Fruit fly (Drosophila melanogaster) whole organism, embryonic: ENCODE results near the gene vkg.
A peak's percentile ranks its signal among the peaks of the same experiment; 100 is the strongest.

Source experiments
- ATbp ChIP-seq: fragments of 200-800 bp; sonication (Bioruptor generic); optimal IDR thresholded peaks from 2 replicates; lab custom pipeline; 2017; ENCODE audit warnings: missing biosample characterization, mild to moderate bottlenecking, missing genetic modification characterization, missing genetic modification reagents
- CG10274 ChIP-seq: fragments of 200-800 bp; sonication (Bioruptor generic); optimal IDR thresholded peaks from 3 replicates; lab custom pipeline; 2017; ENCODE audit warnings: missing biosample characterization, mild to moderate bottlenecking, missing genetic modification characterization
- CG11695 ChIP-seq: fragments of 200-800 bp; sonication (Bioruptor generic); IDR thresholded peaks from 3 replicates; pipeline ENCODE4 v1.3.6; 2022; ENCODE audit warnings: missing biosample characterization, missing genetic modification characterization
- CG13424 ChIP-seq: fragments of 200-800 bp; sonication (Bioruptor generic); optimal IDR thresholded peaks from 2 replicates; lab custom pipeline; 2019; ENCODE audit warnings: missing biosample characterization, mild to moderate bottlenecking, missing genetic modification characterization, moderate library complexity
- CG14441 ChIP-seq: fragments of 200-800 bp; sonication (Bioruptor generic); IDR thresholded peaks from 2 replicates; pipeline ENCODE4 v1.3.6; 2022; ENCODE audit warnings: missing biosample characterization, missing genetic modification characterization
- CG15269 ChIP-seq: fragments of 200-800 bp; sonication (Bioruptor generic); optimal IDR thresholded peaks from 2 replicates; lab custom pipeline; 2018; ENCODE audit warnings: missing biosample characterization, mild to moderate bottlenecking, missing genetic modification characterization, moderate library complexity
- CG16815 ChIP-seq: fragments of 200-800 bp; sonication (Bioruptor generic); optimal IDR thresholded peaks from 3 replicates; lab custom pipeline; 2017; ENCODE audit warnings: missing biosample characterization, mild to moderate bottlenecking, missing genetic modification characterization
- CG16863 ChIP-seq: fragments of 200-800 bp; sonication (Bioruptor generic); optimal IDR thresholded peaks from 3 replicates; lab custom pipeline; 2016; ENCODE audit warnings: missing biosample characterization, missing genetic modification characterization
- CG17186 ChIP-seq: fragments of 200-800 bp; sonication (Bioruptor generic); optimal IDR thresholded peaks from 3 replicates; lab custom pipeline; 2017; ENCODE audit warnings: missing biosample characterization, missing genetic modification reagents, missing genetic modification characterization
- CG2199 ChIP-seq: fragments of 200-800 bp; sonication (Bioruptor generic); IDR thresholded peaks from 3 replicates; pipeline ENCODE4 v1.3.6; 2022; ENCODE audit warnings: missing biosample characterization, missing genetic modification characterization
- CG2678 ChIP-seq: fragments of 200-800 bp; sonication (Bioruptor generic); optimal IDR thresholded peaks from 3 replicates; lab custom pipeline; 2019; ENCODE audit warnings: missing biosample characterization, mild to moderate bottlenecking, missing genetic modification characterization, moderate library complexity
- CG3281 ChIP-seq: fragments of 200-800 bp; sonication (Bioruptor generic); optimal IDR thresholded peaks from 3 replicates; lab custom pipeline; 2017; ENCODE audit warnings: missing biosample characterization, mild to moderate bottlenecking, missing genetic modification characterization
- CG6765 ChIP-seq: fragments of 200-800 bp; sonication (Bioruptor generic); optimal IDR thresholded peaks from 3 replicates; lab custom pipeline; 2017; ENCODE audit warnings: missing biosample characterization, mild to moderate bottlenecking, missing genetic modification characterization
- CG7745 ChIP-seq: fragments of 200-800 bp; sonication (Bioruptor generic); optimal IDR thresholded peaks from 2 replicates; lab custom pipeline; 2018; ENCODE audit warnings: missing biosample characterization, mild to moderate bottlenecking, missing genetic modification characterization, moderate library complexity
- CG7928 ChIP-seq: fragments of 200-800 bp; sonication (Bioruptor generic); optimal IDR thresholded peaks from 2 replicates; lab custom pipeline; 2017; ENCODE audit warnings: missing biosample characterization, mild to moderate bottlenecking, missing genetic modification characterization
- CG8281 ChIP-seq: fragments of 200-800 bp; sonication (Bioruptor generic); optimal IDR thresholded peaks from 2 replicates; lab custom pipeline; 2018; ENCODE audit warnings: missing biosample characterization, mild to moderate bottlenecking, missing genetic modification characterization, moderate library complexity
- CoRest ChIP-seq: fragments of 200-800 bp; sonication (Bioruptor generic); optimal IDR thresholded peaks from 3 replicates; lab custom pipeline; 2018; ENCODE audit warnings: missing biosample characterization, mild to moderate bottlenecking, missing genetic modification characterization, moderate library complexity
- Deaf1 ChIP-seq: fragments of 200-800 bp; optimal IDR thresholded peaks from 3 replicates; lab custom pipeline; 2019; ENCODE audit warnings: missing biosample characterization, mild to moderate bottlenecking, missing genetic modification characterization, moderate library complexity
- Doc3 ChIP-seq: fragments of 200-800 bp; sonication (Bioruptor generic); IDR thresholded peaks from 3 replicates; pipeline ENCODE4 v1.3.6; 2022; ENCODE audit warnings: missing biosample characterization, missing genetic modification characterization; ENCODE audit not compliant: partially characterized antibody
- E2f2 ChIP-seq: fragments of 200-800 bp; sonication (Bioruptor generic); IDR thresholded peaks from 2 replicates; pipeline ENCODE4 v1.3.6; 2022; ENCODE audit warnings: missing biosample characterization, missing genetic modification characterization
- ERR ChIP-seq: fragments of 200-800 bp; sonication (Bioruptor generic); optimal IDR thresholded peaks from 2 replicates; lab custom pipeline; 2016; ENCODE audit warnings: missing biosample characterization, missing genetic modification characterization
- Hmx ChIP-seq: fragments of 200-800 bp; sonication (Bioruptor generic); optimal IDR thresholded peaks from 2 replicates; lab custom pipeline; 2016; ENCODE audit warnings: missing biosample characterization, missing genetic modification characterization
- Hr78 ChIP-seq, 2 experiments: fragments of 200-800 bp in 1 of 2; fragments of >200 bp in 1 of 2; sonication (Bioruptor generic) in 1 of 2; optimal IDR thresholded peaks; 2 replicates each; lab custom pipeline; 2017 to 2019; ENCODE audit warnings: missing biosample characterization in 2 of 2, missing genetic modification characterization in 2 of 2, mild to moderate bottlenecking in 1 of 2, moderate library complexity in 1 of 2
- Lhr ChIP-seq: fragments of 200-800 bp; sonication (Bioruptor generic); optimal IDR thresholded peaks from 3 replicates; lab custom pipeline; 2017; ENCODE audit warnings: mild to moderate bottlenecking, missing biosample characterization, missing genetic modification reagents, missing genetic modification characterization
- Lim3 ChIP-seq: fragments of 200-800 bp; sonication (Bioruptor generic); IDR thresholded peaks from 2 replicates; pipeline ENCODE4 v1.3.6; 2022; ENCODE audit warnings: missing biosample characterization, missing genetic modification characterization
- NK7.1 ChIP-seq: fragments of 200-800 bp; sonication (Bioruptor generic); optimal IDR thresholded peaks from 3 replicates; lab custom pipeline; 2016; ENCODE audit warnings: missing biosample characterization, missing genetic modification characterization
- Nf-YC ChIP-seq: fragments of 200-800 bp; optimal IDR thresholded peaks from 3 replicates; lab custom pipeline; 2019; ENCODE audit warnings: missing biosample characterization, mild to moderate bottlenecking, missing genetic modification characterization, moderate library complexity
- abd-A ChIP-seq: fragments of 200-800 bp; sonication (Bioruptor generic); optimal IDR thresholded peaks from 3 replicates; lab custom pipeline; 2019; ENCODE audit warnings: missing biosample characterization, mild to moderate bottlenecking, missing genetic modification characterization, moderate library complexity
- bab2 ChIP-seq: fragments of 200-800 bp; sonication (Bioruptor generic); optimal IDR thresholded peaks from 2 replicates; lab custom pipeline; 2016; ENCODE audit warnings: missing biosample characterization, missing genetic modification characterization
- bsh ChIP-seq, 2 experiments: fragments of 200-800 bp; sonication (Bioruptor generic); optimal IDR thresholded peaks; 2 replicates each; lab custom pipeline; 2017 to 2018; ENCODE audit warnings: mild to moderate bottlenecking in 2 of 2, missing biosample characterization in 2 of 2, missing genetic modification characterization in 2 of 2, moderate library complexity in 1 of 2
- cas ChIP-seq: fragments of 200-800 bp; sonication (Bioruptor generic); IDR thresholded peaks from 2 replicates; pipeline ENCODE4 v1.3.6; 2022; ENCODE audit warnings: missing biosample characterization, missing genetic modification characterization
- exex ChIP-seq: fragments of 200-800 bp; sonication (Bioruptor generic); optimal IDR thresholded peaks from 4 replicates; lab custom pipeline; 2018; ENCODE audit warnings: missing biosample characterization, mild to moderate bottlenecking, missing genetic modification characterization, moderate library complexity
- fd102C ChIP-seq: fragments of 200-800 bp; sonication (Bioruptor generic); optimal IDR thresholded peaks from 2 replicates; lab custom pipeline; 2018; ENCODE audit warnings: missing biosample characterization, mild to moderate bottlenecking, missing genetic modification characterization, moderate library complexity
- fd3F ChIP-seq: fragments of 200-800 bp; sonication (Bioruptor generic); optimal IDR thresholded peaks from 2 replicates; lab custom pipeline; 2018; ENCODE audit warnings: missing biosample characterization, mild to moderate bottlenecking, missing genetic modification characterization, moderate library complexity
- gt ChIP-seq: fragments of 200-800 bp; sonication (Bioruptor generic); IDR thresholded peaks from 2 replicates; pipeline ENCODE4 v1.3.6; 2022; ENCODE audit warnings: missing biosample characterization, missing genetic modification characterization
- ham ChIP-seq: fragments of 200-800 bp; sonication (Bioruptor generic); IDR thresholded peaks from 2 replicates; pipeline ENCODE4 v1.3.6; 2022; ENCODE audit warnings: missing biosample characterization, missing genetic modification characterization
- hth ChIP-seq: fragments of >200 bp; optimal IDR thresholded peaks from 2 replicates; lab custom pipeline; 2017; ENCODE audit warnings: inconsistent platforms
- knrl ChIP-seq: fragments of 200-800 bp; sonication (Bioruptor generic); IDR thresholded peaks from 3 replicates; pipeline ENCODE4 v1.3.6; 2022; ENCODE audit warnings: missing biosample characterization, missing genetic modification characterization; ENCODE audit not compliant: partially characterized antibody
- nerfin-2 ChIP-seq: fragments of 200-800 bp; sonication (Bioruptor generic); IDR thresholded peaks from 2 replicates; pipeline ENCODE4 v1.3.6; 2022; ENCODE audit warnings: missing biosample characterization, missing genetic modification characterization; ENCODE audit not compliant: partially characterized antibody
- org-1 ChIP-seq: fragments of 200-800 bp; sonication (Bioruptor generic); optimal IDR thresholded peaks from 2 replicates; lab custom pipeline; 2017; ENCODE audit warnings: missing biosample characterization, missing genetic modification characterization
- pita ChIP-seq: fragments of 200-800 bp; sonication (Bioruptor generic); optimal IDR thresholded peaks from 2 replicates; lab custom pipeline; 2017; ENCODE audit warnings: missing biosample characterization, mild to moderate bottlenecking, missing genetic modification characterization
- prd ChIP-seq, 3 experiments: fragments of >200 bp in 2 of 3; fragments of 200-800 bp in 1 of 3; sonication (Bioruptor generic) in 1 of 3; optimal IDR thresholded peaks in 2 of 3; IDR thresholded peaks in 1 of 3; 2 replicates in 2 of 3; 3 replicates in 1 of 3; pipeline versions ENCODE4 v1.3.6 to Lab custom; 2017 to 2022; ENCODE audit warnings: missing biosample characterization in 1 of 3, missing genetic modification characterization in 1 of 3
- rib ChIP-seq: fragments of 200-800 bp; sonication (Bioruptor generic); IDR thresholded peaks from 2 replicates; pipeline ENCODE4 v1.3.6; 2022; ENCODE audit warnings: missing biosample characterization, missing genetic modification characterization
- run ChIP-seq: fragments of 200-800 bp; sonication (Bioruptor generic); optimal IDR thresholded peaks from 3 replicates; lab custom pipeline; 2018; ENCODE audit warnings: missing biosample characterization, mild to moderate bottlenecking, missing genetic modification characterization
- scrt ChIP-seq: fragments of 200-800 bp; sonication (Bioruptor generic); optimal IDR thresholded peaks from 2 replicates; lab custom pipeline; 2018; ENCODE audit warnings: missing biosample characterization, mild to moderate bottlenecking, missing genetic modification characterization, moderate library complexity
- tin ChIP-seq: fragments of 200-800 bp; sonication (Bioruptor generic); optimal IDR thresholded peaks from 3 replicates; lab custom pipeline; 2016; ENCODE audit warnings: missing biosample characterization, missing genetic modification characterization
- tup ChIP-seq: fragments of 200-800 bp; sonication (Bioruptor generic); optimal IDR thresholded peaks from 2 replicates; lab custom pipeline; 2016; ENCODE audit warnings: missing biosample characterization, mild to moderate bottlenecking, missing genetic modification characterization, moderate library complexity
- usp ChIP-seq: fragments of >200 bp; optimal IDR thresholded peaks from 2 replicates; lab custom pipeline; 2017; ENCODE audit warnings: missing biosample characterization, missing genetic modification characterization

The vkg gene

dm6 chr2L:4999389-5000032 lies 28.5 kb downstream of the vkg start (continued):
- TF ChIP-seq hth (lab: Kevin White, UChicago) (no peak), CG2678 (tag; lab: Kevin White, UChicago) (peak; percentile 77), abd-A (tag; lab: Kevin White, UChicago) (no peak), ham (GFP tag; lab: Robert Waterston, UW) (no peak), exex (tag; lab: Kevin White, UChicago) (peak; percentile 77), CG15269 (tag; lab: Kevin White, UChicago) (peak; percentile 80), Doc3 (no peak), tin (peak; percentile 69), Nf-YC (tag; lab: Kevin White, UChicago) (peak; percentile 1), Hmx (GFP tag; lab: Kevin White, UChicago) (peak; percentile 26), CG11695 (peak; percentile 59; the same call in 2 of the 3 replicates), fd102C (GFP tag; lab: Kevin White, UChicago) (no peak), CG10274 (GFP tag; lab: Kevin White, UChicago) (peak; percentile 28), E2f2 (GFP tag; lab: Robert Waterston, UW) (peak; percentile 19; the same call in 1 of the 2 replicates), CG16863 (GFP tag; lab: Kevin White, UChicago) (peak; percentile 55), CG13424 (tag; lab: Kevin White, UChicago) (peak; percentile 64), CG14441 (GFP tag; lab: Robert Waterston, UW) (peak; percentile 78), bab2 (GFP tag; lab: Kevin White, UChicago) (peak; percentile 50), CG2199 (GFP tag; lab: Robert Waterston, UW) (no peak; the same call in 2 of the 3 replicates), ERR (peak; percentile 12), bsh (GFP tag; optimal IDR thresholded peaks at IDR 0.05; lab: Kevin White, UChicago) (peak; percentile 18 to 74), rib (GFP tag; lab: Robert Waterston, UW) (peak; percentile 56; the same call in 1 of the 2 replicates), CG6765 (peak; percentile 1), CoRest (tag; lab: Kevin White, UChicago) (peak; percentile 75), gt (GFP tag; lab: Robert Waterston, UW) (peak; percentile 50; the same call in 1 of the 2 replicates), CG8281 (tag; lab: Kevin White, UChicago) (peak; percentile 33), NK7.1 (no peak), CG3281 (peak; percentile 72), cas (GFP tag; lab: Robert Waterston, UW) (no peak), run (no peak), knrl (GFP tag; lab: Robert Waterston, UW) (no peak), fd3F (GFP tag; lab: Kevin White, UChicago) (peak; percentile 58), Lhr (GFP tag; lab: Kevin White, UChicago) (peak; percentile 26), CG17186 (no peak), CG7928 (GFP tag; lab: Kevin White, UChicago) (peak; percentile 23), prd (optimal IDR thresholded peaks at IDR 0.05; lab: Kevin White, UChicago) (no peak), prd (GFP tag; IDR thresholded peaks at IDR 0.05; lab: Robert Waterston, UW) (peak; percentile 87), pita (GFP tag; lab: Kevin White, UChicago) (no peak), nerfin-2 (GFP tag; lab: Robert Waterston, UW) (no peak), ATbp (GFP tag; lab: Kevin White, UChicago) (peak; percentile 54), Hr78 (GFP tag; optimal IDR thresholded peaks at IDR 0.05; lab: Kevin White, UChicago) (no peak), org-1 (GFP tag; lab: Kevin White, UChicago) (peak; percentile 14), usp (GFP tag; lab: Kevin White, UChicago) (no peak), Deaf1 (peak; percentile 41), CG7745 (tag; lab: Kevin White, UChicago) (no peak), scrt (GFP tag; lab: Kevin White, UChicago) (peak; percentile 52), CG16815 (GFP tag; lab: Kevin White, UChicago) (peak; percentile 62), Lim3 (GFP tag; lab: Robert Waterston, UW) (no peak), tup (peak; percentile 42)
